Worm (Caenorhabditis elegans) whole organism, late embryonic: ENCODE results near the gene srbc-42.

Experiments
- ceh-18 ChIP-seq: sonication (generic microtip); optimal IDR thresholded peaks from 2 replicates; lab custom pipeline; 2016; ENCODE audit warnings: missing genetic modification characterization, missing compliant biosample characterization
- ceh-34 ChIP-seq: sonication (generic microtip); optimal IDR thresholded peaks from 2 replicates; lab custom pipeline; 2016; ENCODE audit warnings: mild to moderate bottlenecking, missing genetic modification characterization, missing compliant biosample characterization
- gmeb-2 ChIP-seq: sonication (generic microtip); optimal IDR thresholded peaks from 2 replicates; lab custom pipeline; 2016; ENCODE audit warnings: missing genetic modification characterization, inconsistent platforms, missing compliant biosample characterization
- pat-9 ChIP-seq: fragments of 200-800 bp; sonication (Bioruptor generic); optimal IDR thresholded peaks from 2 replicates; lab custom pipeline; 2018; ENCODE audit warnings: mild to moderate bottlenecking, missing genetic modification characterization, moderate library complexity, missing compliant biosample characterization
- pha-4 ChIP-seq: fragments of 150-350 bp; optimal IDR thresholded peaks from 2 replicates; lab custom pipeline; 2018; ENCODE audit warnings: missing biosample characterization, missing genetic modification reagents, missing genetic modification characterization
- pqm-1 ChIP-seq: sonication (generic microtip); optimal IDR thresholded peaks from 2 replicates; lab custom pipeline; 2016; ENCODE audit warnings: missing genetic modification characterization, missing compliant biosample characterization

DNA sequence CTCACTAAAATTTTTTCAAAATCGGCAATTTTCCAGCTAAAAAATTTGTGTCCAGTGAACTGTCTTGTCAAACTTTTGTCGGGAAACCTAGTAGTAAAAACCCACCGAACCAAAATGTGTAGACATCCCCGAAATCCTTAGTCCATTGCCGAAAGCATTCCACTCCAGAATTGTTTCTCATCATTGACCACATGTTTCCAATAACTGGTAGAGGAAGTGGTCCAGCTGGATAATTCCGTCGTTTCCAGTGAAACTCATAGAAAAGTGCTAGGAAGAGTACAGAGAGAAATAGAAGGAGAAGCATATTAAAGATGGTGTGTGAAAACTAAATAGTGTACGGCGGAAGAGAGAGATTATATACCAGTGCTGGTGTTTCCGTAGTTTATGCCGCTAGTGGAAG, 13.1 kb upstream of the srbc-42 start, which contains the start of gene cyp-33C12:
- no peak for TF ChIP-seq ceh-34
- no peak for TF ChIP-seq pha-4 (tag; lab: Kevin White, UChicago)
- no peak for TF ChIP-seq pat-9 (tag; lab: Kevin White, UChicago)
- no peak for TF ChIP-seq ceh-18 (tag; lab: Kevin White, UChicago)
- TF ChIP-seq gmeb-2, result no peak
- no peak for TF ChIP-seq pqm-1 (tag; lab: Kevin White, UChicago)
